Fruit fly (Drosophila melanogaster) whole organism, wandering third instar larva: ENCODE data around the gene EMC4.

Experiments
- Abd-B ChIP-seq: fragments of >200 bp; optimal IDR thresholded peaks from 2 replicates; lab custom pipeline; 2017; ENCODE audit warnings: missing biosample characterization, missing genetic modification characterization
- CG32264 ChIP-seq: fragments of 200-800 bp; sonication (Bioruptor generic); optimal IDR thresholded peaks from 2 replicates; lab custom pipeline; 2016; ENCODE audit warnings: missing biosample characterization, missing genetic modification characterization
- CG9705 ChIP-seq: fragments of 200-800 bp; sonication (Bioruptor generic); optimal IDR thresholded peaks from 2 replicates; lab custom pipeline; 2018; ENCODE audit warnings: missing biosample characterization, mild to moderate bottlenecking, missing genetic modification characterization
- CrebA ChIP-seq: fragments of 200-800 bp; sonication (Bioruptor generic); optimal IDR thresholded peaks from 2 replicates; lab custom pipeline; 2016; ENCODE audit warnings: missing biosample characterization, mild to moderate bottlenecking, missing genetic modification characterization, borderline replicate concordance
- GATAd ChIP-seq: sonication (Bioruptor generic); optimal IDR thresholded peaks from 2 replicates; lab custom pipeline; 2016; ENCODE audit warnings: missing biosample characterization, missing genetic modification characterization
- HLH106 ChIP-seq: fragments of 200-800 bp; optimal IDR thresholded peaks from 3 replicates; lab custom pipeline; 2019; ENCODE audit warnings: missing biosample characterization, mild to moderate bottlenecking, missing genetic modification characterization, moderate library complexity
- Hr78 ChIP-seq: fragments of >200 bp; optimal IDR thresholded peaks from 2 replicates; lab custom pipeline; 2017; ENCODE audit warnings: missing biosample characterization, missing genetic modification characterization
- Hr83 ChIP-seq: fragments of 200-300 bp; sonication (Bioruptor generic); optimal IDR thresholded peaks from 2 replicates; lab custom pipeline; 2016; ENCODE audit warnings: missing biosample characterization, mild to moderate bottlenecking, missing genetic modification characterization, moderate library complexity; ENCODE audit not compliant: poor library complexity, severe bottlenecking
- br ChIP-seq: fragments of 200-800 bp; sonication (Bioruptor generic); optimal IDR thresholded peaks from 2 replicates; lab custom pipeline; 2016; ENCODE audit warnings: missing biosample characterization, missing genetic modification characterization
- brk ChIP-seq: fragments of 200-800 bp; sonication (Bioruptor generic); optimal IDR thresholded peaks from 2 replicates; lab custom pipeline; 2016; ENCODE audit warnings: missing biosample characterization, mild to moderate bottlenecking, missing genetic modification characterization
- dsf ChIP-seq: sonication (Bioruptor generic); optimal IDR thresholded peaks from 2 replicates; lab custom pipeline; 2016; ENCODE audit warnings: missing biosample characterization, missing genetic modification characterization, borderline replicate concordance
- ey ChIP-seq: fragments of 200-800 bp; sonication (Bioruptor generic); optimal IDR thresholded peaks from 2 replicates; lab custom pipeline; 2016; ENCODE audit warnings: missing biosample characterization, missing genetic modification characterization
- jim ChIP-seq: fragments of 175-275, 200-325 bp; sonication (Bioruptor generic); optimal IDR thresholded peaks from 2 replicates; lab custom pipeline; 2016; ENCODE audit warnings: missing biosample characterization, mild to moderate bottlenecking, missing genetic modification characterization
- lola ChIP-seq: fragments of >200 bp; optimal IDR thresholded peaks from 2 replicates; lab custom pipeline; 2017; ENCODE audit warnings: missing biosample characterization, missing genetic modification characterization
- psq ChIP-seq: fragments of 200-800 bp; sonication (Bioruptor generic); optimal IDR thresholded peaks from 3 replicates; lab custom pipeline; 2017; ENCODE audit warnings: missing biosample characterization, mild to moderate bottlenecking, missing genetic modification characterization, moderate library complexity
- tai ChIP-seq: sonication (Bioruptor generic); optimal IDR thresholded peaks from 2 replicates; lab custom pipeline; 2016; ENCODE audit warnings: missing biosample characterization, missing genetic modification characterization
- usp ChIP-seq: fragments of >200 bp; optimal IDR thresholded peaks from 2 replicates; lab custom pipeline; 2017; ENCODE audit warnings: missing biosample characterization, missing genetic modification characterization
- woc ChIP-seq: sonication (Bioruptor generic); optimal IDR thresholded peaks from 2 replicates; lab custom pipeline; 2016; ENCODE audit warnings: missing biosample characterization, mild to moderate bottlenecking, missing genetic modification characterization

The EMC4 gene

DNA sequence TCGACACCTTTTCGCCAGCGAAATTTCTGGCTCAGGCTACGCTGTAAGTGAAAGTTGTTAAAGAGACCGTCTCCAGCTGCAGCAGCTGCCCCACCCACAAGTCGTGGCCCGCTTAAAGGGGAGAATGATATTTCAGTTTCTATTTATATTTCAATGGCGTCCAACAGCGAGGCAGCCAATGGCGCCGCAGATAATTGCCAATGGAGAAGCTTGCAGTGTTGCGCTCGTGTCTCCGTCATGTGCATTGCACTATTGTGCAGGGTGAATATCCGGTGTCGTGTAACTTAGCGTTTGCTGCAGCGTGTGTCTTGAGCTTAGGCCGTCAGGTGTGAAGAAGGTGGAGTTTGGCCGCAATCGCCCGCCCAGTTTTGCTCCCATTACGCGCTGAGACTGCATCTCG is 46.7 kb downstream of the EMC4 start:
- TF ChIP-seq woc (GFP tag; lab: Kevin White, UChicago) (no peak), CrebA (no peak), Abd-B (GFP tag; lab: Kevin White, UChicago) (no peak), tai (GFP tag; lab: Kevin White, UChicago) (no peak), usp (no peak), CG9705 (GFP tag; lab: Kevin White, UChicago) (no peak), CG32264 (GFP tag; lab: Kevin White, UChicago) (no peak), psq (no peak), GATAd (GFP tag; lab: Kevin White, UChicago) (no peak), ey (GFP tag; lab: Kevin White, UChicago) (no peak), br (GFP tag; lab: Kevin White, UChicago) (no peak), HLH106 (tag; lab: Kevin White, UChicago) (no peak), jim (GFP tag; lab: Kevin White, UChicago) (no peak), Hr78 (GFP tag; lab: Kevin White, UChicago) (no peak), dsf (no peak), lola (no peak)
- TF ChIP-seq, all 38 proteins: peak for 0

DNA sequence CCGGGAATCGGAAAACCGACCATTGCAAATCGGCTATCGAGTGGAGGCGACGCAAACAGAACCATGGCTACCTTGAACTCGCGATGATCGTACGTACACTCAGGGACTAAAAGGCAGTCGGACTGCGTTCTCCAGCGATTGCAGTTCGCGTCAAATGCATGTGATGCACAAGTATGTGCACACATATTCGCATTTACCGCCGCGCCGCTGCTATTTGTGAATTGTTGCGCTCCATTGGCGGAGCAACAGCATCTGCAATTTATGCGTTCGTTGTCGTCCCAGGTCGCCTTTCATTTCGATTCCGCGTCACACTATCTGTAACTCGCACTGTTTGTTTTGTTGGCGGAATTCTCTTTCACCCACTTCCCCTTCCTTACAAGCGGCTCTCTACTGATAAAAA is 47.9 kb downstream of the EMC4 start:
- TF ChIP-seq brk (no peak), Hr83 (no peak), jim (GFP tag; lab: Kevin White, UChicago) (peak; percentile 49)
